Worm (Caenorhabditis elegans): Measurements from ENCODE around the gene C02G6.2.

DNA sequence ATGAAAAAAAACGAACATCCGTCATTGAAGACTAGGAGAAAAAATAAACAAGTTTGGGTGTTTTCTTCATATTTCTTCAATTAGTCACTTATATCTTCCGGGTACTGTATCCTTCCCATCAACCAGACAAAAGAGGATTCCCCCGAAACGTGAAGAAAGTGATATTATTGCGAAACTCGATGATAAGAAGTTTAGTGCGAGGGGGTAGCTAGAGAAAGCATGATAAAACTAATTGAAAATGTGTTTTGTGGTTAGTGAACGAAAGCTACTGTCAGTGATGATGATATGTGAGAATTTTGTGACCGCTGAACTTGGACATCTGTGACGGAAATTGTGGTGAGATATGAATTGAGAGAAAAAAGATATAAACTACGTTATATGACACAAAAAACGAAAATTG, 48.9 kb upstream of the C02G6.2 start:
- TF ChIP-seq pax-1 (tag; optimal IDR thresholded peaks at IDR 0.05) (no peak), pros-1 (tag; optimal IDR thresholded peaks at IDR 0.05) (no peak), nhr-232 (tag; optimal IDR thresholded peaks at IDR 0.05) (no peak), ama-1 (optimal IDR thresholded peaks at IDR 0.05) (no peak), ceh-24 (tag; optimal IDR thresholded peaks at IDR 0.05) (no peak), ceh-9 (tag; optimal IDR thresholded peaks at IDR 0.05) (no peak), ttx-3 (tag; optimal IDR thresholded peaks at IDR 0.05) (no peak), ztf-16 (tag; optimal IDR thresholded peaks at IDR 0.05) (no peak), lim-6 (tag; optimal IDR thresholded peaks at IDR 0.05) (no peak), fkh-10 (GFP tag; optimal IDR thresholded peaks at IDR 0.05) (no peak), pha-4 (tag; optimal IDR thresholded peaks at IDR 0.05) (no peak), ref-2 (tag; optimal IDR thresholded peaks at IDR 0.05) (no peak), tbx-2 (tag; optimal IDR thresholded peaks at IDR 0.05) (no peak), nhr-11 (tag; optimal IDR thresholded peaks at IDR 0.05) (no peak)
